Worm (Caenorhabditis elegans): ENCODE results near the gene srh-201.
A peak's percentile ranks its signal among the peaks of the same experiment; 100 is the strongest.

The srh-201 gene

DNA sequence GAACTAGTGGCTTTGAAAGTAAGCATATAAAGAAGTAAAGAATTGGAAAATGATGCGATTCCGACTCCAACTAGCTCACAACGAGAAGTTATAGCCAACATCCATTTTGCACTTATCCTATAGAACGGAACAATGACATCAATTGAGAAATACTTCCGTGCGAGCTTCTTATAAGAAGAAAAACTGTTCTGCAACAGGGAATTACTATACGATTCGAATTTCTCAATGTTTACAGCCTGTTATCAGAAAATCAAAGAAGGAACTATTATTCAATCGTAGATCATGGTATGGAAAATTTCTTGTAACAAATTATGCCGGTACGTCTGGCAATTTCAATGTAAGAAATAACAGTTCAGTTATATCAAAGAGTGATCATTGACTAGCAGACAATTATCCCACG is 27.9 kb downstream of the srh-201 start, which contains the start of gene str-85:
Gene str-85, minus strand, starts transcription at position 101 of the 400 bp plus-strand sequence.
- TF ChIP-seq aly-2 (tag; optimal IDR thresholded peaks at IDR 0.05) (no peak), crh-2 (tag; optimal IDR thresholded peaks at IDR 0.05) (no peak), blmp-1 (tag; optimal IDR thresholded peaks at IDR 0.05; ENCODE audit: insufficient read depth) (no peak), nhr-10 (tag; optimal IDR thresholded peaks at IDR 0.05) (no peak), Y55F3AM.14 (GFP tag; optimal IDR thresholded peaks at IDR 0.05) (no peak), nhr-23 (tag; optimal IDR thresholded peaks at IDR 0.05) (no peak)

DNA sequence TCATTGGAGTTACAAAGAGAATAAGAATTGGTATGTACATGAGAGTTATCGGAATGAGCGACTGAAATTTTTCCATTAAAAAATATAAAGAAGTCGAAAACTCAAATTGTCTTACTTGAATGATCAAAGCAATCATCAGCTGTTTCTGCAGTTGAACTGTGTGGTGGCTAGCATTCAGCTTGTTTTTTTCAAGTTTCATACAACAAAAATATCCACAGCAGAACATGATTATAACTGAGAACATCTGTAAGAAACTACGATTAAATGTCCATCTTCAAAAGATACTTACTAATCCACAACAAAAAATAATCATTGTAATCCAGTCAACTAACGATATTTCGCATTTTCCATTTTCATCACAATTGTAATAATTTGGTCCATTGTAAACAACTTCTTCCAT is 28.9 kb downstream of the srh-201 start:
- no peak for TF ChIP-seq nhr-21 (tag; optimal IDR thresholded peaks at IDR 0.05)

DNA sequence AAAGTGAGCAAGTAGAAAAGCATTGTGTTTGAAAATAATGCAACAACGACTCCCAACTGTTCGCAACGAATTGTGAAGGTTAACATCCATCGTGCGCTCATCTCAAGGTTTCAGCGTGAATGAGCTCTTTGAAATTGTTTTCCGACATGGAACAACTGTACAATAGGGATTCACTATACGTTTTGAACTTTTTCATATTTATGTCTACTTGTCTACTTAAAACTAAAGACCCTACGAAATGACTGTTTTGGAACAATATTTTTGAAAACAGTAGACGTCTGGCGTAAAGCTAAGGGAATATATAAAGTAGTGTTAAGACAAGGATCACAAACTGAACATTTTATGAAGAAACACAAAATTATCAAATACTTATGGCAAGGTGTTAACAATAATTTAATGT is 30.1 kb downstream of the srh-201 start, which contains the start of gene str-86:
Gene str-86, minus strand, starts transcription at position 101 of the 400 bp plus-strand sequence.
- TF ChIP-seq ceh-82 (tag; optimal IDR thresholded peaks at IDR 0.05): no peak
- TF ChIP-seq snpc-4 (tag; optimal IDR thresholded peaks at IDR 0.05): no peak
- no peak for TF ChIP-seq blmp-1 (tag; optimal IDR thresholded peaks at IDR 0.05; ENCODE audit: insufficient read depth)
- TF ChIP-seq mab-5 (tag; optimal IDR thresholded peaks at IDR 0.05): no peak
- no peak for TF ChIP-seq unc-62 (GFP tag; optimal IDR thresholded peaks at IDR 0.05)
- TF ChIP-seq Y55F3AM.14 (GFP tag; optimal IDR thresholded peaks at IDR 0.05): no peak
- TF ChIP-seq elt-1 (tag; optimal IDR thresholded peaks at IDR 0.05): no peak
- TF ChIP-seq R02D3.7 (tag; optimal IDR thresholded peaks at IDR 0.05): no peak
- no peak for TF ChIP-seq crh-2 (tag; optimal IDR thresholded peaks at IDR 0.05)
- TF ChIP-seq elt-3 (tag; optimal IDR thresholded peaks at IDR 0.05): no peak
- TF ChIP-seq sem-4 (tag; optimal IDR thresholded peaks at IDR 0.05): no peak
- no peak for TF ChIP-seq nhr-11 (tag; optimal IDR thresholded peaks at IDR 0.05)
- no peak for TF ChIP-seq lin-39 (tag; optimal IDR thresholded peaks at IDR 0.05)

DNA sequence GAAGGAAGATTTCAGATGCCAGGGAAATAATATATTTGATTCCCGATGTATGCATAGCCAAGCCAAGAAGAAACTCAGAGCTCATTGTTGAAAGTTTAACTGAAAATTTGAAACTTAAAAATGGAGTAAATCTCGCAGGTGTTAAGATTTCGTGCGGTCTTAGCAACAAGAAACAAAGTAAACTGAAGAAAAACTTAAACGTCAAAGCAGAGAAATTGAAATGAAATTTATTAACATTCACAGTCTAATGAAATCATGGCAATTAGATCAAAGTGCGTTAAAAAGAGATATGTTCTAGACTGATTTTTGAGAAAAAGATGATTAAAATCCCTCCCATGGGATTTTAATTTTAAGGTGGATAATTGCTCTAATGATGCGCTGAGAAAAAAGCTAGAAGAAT is 32.8 kb downstream of the srh-201 start, which contains the start of gene str-84:
Gene str-84, minus strand, starts transcription at position 101 of the 400 bp plus-strand sequence.
- TF ChIP-seq nhr-25 (tag; optimal IDR thresholded peaks at IDR 0.05): no peak
- TF ChIP-seq C34F6.9 (tag; optimal IDR thresholded peaks at IDR 0.05): no peak
- TF ChIP-seq nhr-77 (tag; optimal IDR thresholded peaks at IDR 0.05): no peak
- TF ChIP-seq fos-1 (tag; optimal IDR thresholded peaks at IDR 0.05): no peak
- TF ChIP-seq nhr-6 (tag; optimal IDR thresholded peaks at IDR 0.05): no peak
- TF ChIP-seq nhr-129 (tag; optimal IDR thresholded peaks at IDR 0.05): no peak
- TF ChIP-seq nhr-11 (tag; optimal IDR thresholded peaks at IDR 0.05): no peak
- TF ChIP-seq lin-13 (GFP tag; optimal IDR thresholded peaks at IDR 0.05): no peak
- no peak for TF ChIP-seq ceh-82 (tag; optimal IDR thresholded peaks at IDR 0.05)
- TF ChIP-seq snpc-4 (tag; optimal IDR thresholded peaks at IDR 0.05): no peak
- no peak for TF ChIP-seq nhr-237 (tag; optimal IDR thresholded peaks at IDR 0.05)
- TF ChIP-seq lin-11 (tag; optimal IDR thresholded peaks at IDR 0.05): no peak

DNA sequence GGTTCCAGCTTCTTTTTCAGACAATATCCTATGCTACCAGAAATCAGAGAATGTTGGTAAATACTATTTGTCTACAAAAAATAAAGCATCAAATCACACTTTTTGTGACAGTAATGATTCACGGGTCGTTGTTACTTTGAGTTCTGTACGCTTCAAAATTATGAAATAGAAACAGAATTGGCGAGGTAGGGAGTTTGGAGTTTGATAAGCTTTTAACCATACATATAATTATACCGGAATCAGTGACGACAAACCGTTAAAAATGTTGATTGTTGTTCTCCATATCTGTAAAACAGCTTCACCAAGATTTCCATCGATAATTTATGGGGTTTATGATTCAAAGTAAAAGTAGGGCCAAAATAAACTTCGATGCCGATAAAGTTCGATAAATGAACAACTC is 35.8 kb downstream of the srh-201 start:
- TF ChIP-seq sma-9 (GFP tag; optimal IDR thresholded peaks at IDR 0.05): no peak
- no peak for TF ChIP-seq sma-9 (tag; optimal IDR thresholded peaks at IDR 0.05)
- TF ChIP-seq peb-1 (tag; optimal IDR thresholded peaks at IDR 0.05): no peak
- no peak for TF ChIP-seq nhr-10 (tag; optimal IDR thresholded peaks at IDR 0.05)
- TF ChIP-seq unc-55 (GFP tag; optimal IDR thresholded peaks at IDR 0.05): no peak
- TF ChIP-seq lsy-2 (tag; optimal IDR thresholded peaks at IDR 0.05): no peak
- no peak for TF ChIP-seq crh-2 (tag; optimal IDR thresholded peaks at IDR 0.05)
- no peak for TF ChIP-seq egl-27 (tag; optimal IDR thresholded peaks at IDR 0.05)

DNA sequence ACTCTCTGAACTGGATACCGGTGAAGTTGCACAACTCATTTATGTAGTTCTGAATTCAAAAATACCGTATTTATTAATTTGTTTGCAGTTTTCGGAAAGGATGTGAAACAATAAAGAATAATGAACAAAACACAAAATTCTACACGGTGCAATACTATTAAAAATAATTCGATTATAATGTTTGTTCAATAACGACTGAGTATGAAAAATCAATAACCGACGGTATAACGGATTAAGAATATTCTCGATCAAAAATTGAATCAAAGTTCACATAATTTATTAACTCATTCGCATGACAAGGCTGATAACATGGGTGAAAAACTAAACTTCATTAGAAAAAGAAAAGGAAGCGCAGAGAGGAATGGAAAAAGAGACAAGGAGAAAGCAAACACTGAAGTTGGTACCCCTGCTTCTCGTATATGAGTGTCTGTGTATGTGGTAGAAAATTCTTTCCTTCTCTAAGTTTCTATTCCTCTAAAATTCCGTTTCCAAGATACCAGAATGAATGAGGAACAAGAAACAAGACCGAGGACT is 38.7 kb downstream of the srh-201 start, which contains the start of gene nhr-143:
Gene nhr-143, minus strand, starts transcription at position 51 of the 534 bp plus-strand sequence.
- TF ChIP-seq crh-2 (tag; optimal IDR thresholded peaks at IDR 0.05): peak; percentile 27
- TF ChIP-seq fos-1 (tag; optimal IDR thresholded peaks at IDR 0.05): peak; percentile 78
- TF ChIP-seq Y55F3AM.14 (GFP tag; optimal IDR thresholded peaks at IDR 0.05): no peak
